Fruit fly (Drosophila melanogaster): ENCODE measurements around the gene GILT2.

dm6 chr3R:23704383-23705033 is 25.8 kb downstream of the GILT2 start, which contains the start of gene Gba1b:
- no peak for TF ChIP-seq CG13204 (GFP tag; optimal IDR thresholded peaks at IDR 0.05)
- no peak for TF ChIP-seq rn (GFP tag; IDR thresholded peaks at IDR 0.05)
- TF ChIP-seq CG9948 (tag; optimal IDR thresholded peaks at IDR 0.05), result no peak
- no peak for TF ChIP-seq EcR (GFP tag; optimal IDR thresholded peaks at IDR 0.05)
